Worm (Caenorhabditis elegans): ENCODE measurements around the gene prdx-6.

DNA sequence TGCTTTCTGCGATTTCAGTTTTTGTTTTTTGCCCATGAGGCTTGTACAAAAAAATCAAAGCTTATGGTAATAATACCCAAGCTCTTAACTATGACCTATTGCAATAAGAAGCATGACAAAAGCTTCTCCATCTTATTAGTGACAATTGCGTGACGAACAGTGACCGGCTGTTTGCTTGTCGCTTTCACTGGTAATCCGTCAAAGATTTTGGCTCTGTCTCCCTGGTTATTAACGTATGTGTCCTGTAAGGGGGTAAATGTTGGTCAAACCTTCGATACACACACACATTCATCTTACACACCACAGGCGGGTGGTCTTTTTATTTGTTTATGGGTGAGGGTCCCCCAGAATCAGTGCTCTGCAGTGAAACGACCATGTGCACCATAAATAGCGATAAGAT, 44.2 kb upstream of the prdx-6 start:
- TF ChIP-seq unc-62 (GFP tag; optimal IDR thresholded peaks at IDR 0.05) (no peak), tbx-2 (tag; optimal IDR thresholded peaks at IDR 0.05) (no peak), lsy-12 (tag; optimal IDR thresholded peaks at IDR 0.05) (no peak), lin-39 (tag; optimal IDR thresholded peaks at IDR 0.05) (no peak), nhr-11 (tag; optimal IDR thresholded peaks at IDR 0.05) (no peak), ceh-9 (tag; optimal IDR thresholded peaks at IDR 0.05) (no peak), skn-1 (tag; optimal IDR thresholded peaks at IDR 0.05) (no peak), unc-39 (tag; optimal IDR thresholded peaks at IDR 0.05) (no peak)

Measured in whole organism, L3 larva.